Worm (Caenorhabditis elegans): ENCODE measurements around the gene C33D3.4.

ce11 chrX:10528993-10529392 is 40.1 kb downstream of the C33D3.4 start, which contains the start of the genes F14F3.5 and slcf-1:
- TF ChIP-seq sea-2 (GFP tag; optimal IDR thresholded peaks at IDR 0.05) (no peak), daf-12 (tag; optimal IDR thresholded peaks at IDR 0.05) (no peak)

Data from whole organism, L3 larva.